Fruit fly (Drosophila melanogaster) whole organism, prepupa: ENCODE results near the gene CG8329.

Experiments
- CG11902 ChIP-seq: fragments of 200-800 bp; sonication (Bioruptor generic); optimal IDR thresholded peaks from 3 replicates; lab custom pipeline; 2016; ENCODE audit warnings: missing biosample characterization, missing genetic modification characterization
- CG6792 ChIP-seq: fragments of 200-800 bp; sonication (Bioruptor generic); optimal IDR thresholded peaks from 3 replicates; lab custom pipeline; 2016; ENCODE audit warnings: missing biosample characterization, missing genetic modification characterization
- CG7368 ChIP-seq: fragments of 200-800 bp; sonication (Bioruptor generic); optimal IDR thresholded peaks from 3 replicates; lab custom pipeline; 2016; ENCODE audit warnings: missing biosample characterization, missing genetic modification characterization
- Gug ChIP-seq: fragments of 200-800 bp; sonication (Bioruptor generic); IDR thresholded peaks from 2 replicates; pipeline ENCODE4 v1.3.6; 2022; ENCODE audit warnings: missing biosample characterization, missing genetic modification characterization
- OdsH ChIP-seq: fragments of 200-800 bp; sonication (Bioruptor generic); optimal IDR thresholded peaks from 3 replicates; lab custom pipeline; 2016; ENCODE audit warnings: missing biosample characterization, missing genetic modification characterization
- dac ChIP-seq: fragments of 200-800 bp; sonication (Bioruptor generic); optimal IDR thresholded peaks from 2 replicates; lab custom pipeline; 2017; ENCODE audit warnings: missing biosample characterization, mild to moderate bottlenecking, missing genetic modification characterization

dm6 chr3L:9629093-9629492 is 8.8 kb upstream of the CG8329 start, which contains the start of gene Or67b:
- no peak for TF ChIP-seq CG6792 (GFP tag; lab: Kevin White, UChicago)
- no peak for TF ChIP-seq Gug (GFP tag; lab: Robert Waterston, UW)
- TF ChIP-seq OdsH (GFP tag; lab: Kevin White, UChicago): no peak
- no peak for TF ChIP-seq CG11902 (GFP tag; lab: Kevin White, UChicago)
- no peak for TF ChIP-seq dac (GFP tag; lab: Kevin White, UChicago)
- no peak for TF ChIP-seq CG7368 (GFP tag; lab: Kevin White, UChicago)
